Worm (Caenorhabditis elegans): ENCODE measurements around the gene cut-5.
A peak's percentile ranks its signal among the peaks of the same experiment; 100 is the strongest.

cut-5 gene

DNA sequence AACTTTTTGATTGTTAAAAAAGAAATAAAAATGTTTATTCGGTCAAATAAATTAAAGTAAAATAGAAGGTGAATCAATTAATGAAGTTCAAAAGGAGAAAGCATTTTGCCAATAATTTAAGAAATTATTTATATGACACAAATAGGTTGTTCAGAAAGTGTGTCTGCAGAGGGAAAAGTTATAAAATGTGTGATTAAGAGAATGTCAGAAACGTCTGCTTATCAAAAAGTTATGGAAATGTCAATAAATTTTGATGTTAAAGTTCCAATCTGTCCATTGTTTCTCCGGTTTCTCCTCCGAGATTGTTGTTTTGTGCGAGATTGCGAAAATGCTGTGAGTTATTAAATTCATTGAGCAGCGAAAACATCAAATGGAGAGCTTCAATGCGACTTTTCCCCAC is 41.7 kb upstream of the cut-5 start, which contains the start of gene rme-4 (continued):
- no peak for TF ChIP-seq unc-62 (GFP tag; optimal IDR thresholded peaks at IDR 0.05)

- peak; percentile 98 for TF ChIP-seq nhr-20 (tag; optimal IDR thresholded peaks at IDR 0.05)
- no peak for TF ChIP-seq nhr-28 (tag; optimal IDR thresholded peaks at IDR 0.05)
- peak; percentile 78 to 79 for TF ChIP-seq efl-1 (optimal IDR thresholded peaks at IDR 0.05)
- TF ChIP-seq efl-1 (GFP tag; optimal IDR thresholded peaks at IDR 0.05 in 1 of 2), result peak; percentile 59 to 97
- peak; percentile 49 for TF ChIP-seq pag-3 (tag; optimal IDR thresholded peaks at IDR 0.05; ENCODE audit: borderline replicate concordance, insufficient read depth)
- TF ChIP-seq irx-1 (tag; optimal IDR thresholded peaks at IDR 0.05), result peak; percentile 90
- peak; percentile 97 for TF ChIP-seq mep-1 (tag; optimal IDR thresholded peaks at IDR 0.05)
- peak; percentile 89 for TF ChIP-seq lin-13 (GFP tag; optimal IDR thresholded peaks at IDR 0.05)
- TF ChIP-seq pqm-1 (tag; optimal IDR thresholded peaks at IDR 0.05), result no peak
- TF ChIP-seq mab-9 (GFP tag; IDR thresholded peaks at IDR 0.05), result peak; percentile 64
- peak; percentile 92 for TF ChIP-seq mef-2 (tag; optimal IDR thresholded peaks at IDR 0.05)
- peak; percentile 89 for TF ChIP-seq jun-1 (tag; optimal IDR thresholded peaks at IDR 0.05)
- no peak for TF ChIP-seq hpl-2 (GFP tag; optimal IDR thresholded peaks at IDR 0.05)
- peak; percentile 47 to 66 for TF ChIP-seq egl-27 (tag; optimal IDR thresholded peaks at IDR 0.05)
- TF ChIP-seq ceh-88 (GFP tag; IDR thresholded peaks at IDR 0.05), result peak; percentile 73; the same call in 1 of the 2 replicates
- peak; percentile 88 for TF ChIP-seq ztf-4 (tag; optimal IDR thresholded peaks at IDR 0.05)
- peak; percentile 86 for TF ChIP-seq C16A3.4 (tag; optimal IDR thresholded peaks at IDR 0.05)
- TF ChIP-seq snu-23 (GFP tag; optimal IDR thresholded peaks at IDR 0.05), result peak; percentile 96
- TF ChIP-seq xbp-1 (tag; optimal IDR thresholded peaks at IDR 0.05), result peak; percentile 93
- TF ChIP-seq mdl-1 (tag; optimal IDR thresholded peaks at IDR 0.05), result peak; percentile 59 to 97
- peak; percentile 97 for TF ChIP-seq swsn-7 (tag; optimal IDR thresholded peaks at IDR 0.05)
- TF ChIP-seq sup-37 (GFP tag; optimal IDR thresholded peaks at IDR 0.05), result peak; percentile 78
- TF ChIP-seq skn-1 (tag; optimal IDR thresholded peaks at IDR 0.05), result peak; percentile 92
- peak; percentile 75 to 88 for TF ChIP-seq lin-35 (GFP tag; optimal IDR thresholded peaks at IDR 0.05)
- TF ChIP-seq elt-3 (tag; optimal IDR thresholded peaks at IDR 0.05), result peak in 3 of 6 experiments; percentile 24 to 76 (median 72)
- TF ChIP-seq ets-5 (GFP tag; IDR thresholded peaks at IDR 0.05), result no peak
- peak; percentile 92 for TF ChIP-seq nhr-19 (GFP tag; conservative IDR thresholded peaks at IDR 0.05)
- TF ChIP-seq efl-3 (GFP tag; optimal IDR thresholded peaks at IDR 0.05), result peak; percentile 14
- no peak for TF ChIP-seq nhr-12 (tag; optimal IDR thresholded peaks at IDR 0.05)
- no peak for TF ChIP-seq alr-1 (tag; optimal IDR thresholded peaks at IDR 0.05; ENCODE audit: borderline replicate concordance)
- peak; percentile 83 for TF ChIP-seq nhr-77 (tag; optimal IDR thresholded peaks at IDR 0.05)
- peak; percentile 50 for TF ChIP-seq aly-2 (tag; optimal IDR thresholded peaks at IDR 0.05)
- TF ChIP-seq fos-1 (tag; optimal IDR thresholded peaks at IDR 0.05), result peak; percentile 87
- TF ChIP-seq ceh-90 (tag; optimal IDR thresholded peaks at IDR 0.05), result no peak
- TF ChIP-seq blmp-1 (tag; optimal IDR thresholded peaks at IDR 0.05), result peak; percentile 92
- peak; percentile 77 for TF ChIP-seq ama-1 (optimal IDR thresholded peaks at IDR 0.05)
- peak; percentile 87 for TF ChIP-seq egl-13 (tag; optimal IDR thresholded peaks at IDR 0.05)
- TF ChIP-seq grh-1 (GFP tag; IDR thresholded peaks at IDR 0.05), result peak; percentile 89
- TF ChIP-seq nhr-237 (tag; optimal IDR thresholded peaks at IDR 0.05), result no peak
- TF ChIP-seq ces-1 (GFP tag; optimal IDR thresholded peaks at IDR 0.05), result no peak
- peak; percentile 94 for TF ChIP-seq unc-86 (tag; optimal IDR thresholded peaks at IDR 0.05)
- no peak for TF ChIP-seq zag-1 (tag; optimal IDR thresholded peaks at IDR 0.05)
- peak; percentile 99 for TF ChIP-seq lin-14 (GFP tag; optimal IDR thresholded peaks at IDR 0.05)
- peak; percentile 95 for TF ChIP-seq nhr-47 (tag; optimal IDR thresholded peaks at IDR 0.05)
- TF ChIP-seq pax-3 (tag; optimal IDR thresholded peaks at IDR 0.05), result peak; percentile 63
- TF ChIP-seq unc-130 (tag; optimal IDR thresholded peaks at IDR 0.05), result peak; percentile 37
- no peak for TF ChIP-seq lin-15B (tag; optimal IDR thresholded peaks at IDR 0.05)
- TF ChIP-seq nhr-71 (tag; optimal IDR thresholded peaks at IDR 0.05), result peak; percentile 97
- no peak for TF ChIP-seq ceh-63 (GFP tag; optimal IDR thresholded peaks at IDR 0.05)
- TF ChIP-seq ceh-8 (GFP tag; optimal IDR thresholded peaks at IDR 0.05), result peak; percentile 90
- TF ChIP-seq elt-2 (tag; optimal IDR thresholded peaks at IDR 0.05), result peak; percentile 73
These were observed 39.7 kb upstream of the cut-5 start for ce11 chrX:10377663-10378062.
